Worm (Caenorhabditis elegans) whole organism, midembryonic: ENCODE measurements around the gene F40F8.4.

Experiments
- ref-1 ChIP-seq: fragments of 200-800 bp; sonication (Bioruptor generic); conservative IDR thresholded peaks from 2 replicates; pipeline ENCODE4 v1.3.6; 2022; ENCODE audit warnings: missing genetic modification reagents, missing genetic modification characterization, missing compliant biosample characterization
- tab-1 ChIP-seq: fragments of 200-800 bp; sonication (Bioruptor generic); IDR thresholded peaks from 2 replicates; pipeline ENCODE4 v1.3.6; 2022; ENCODE audit warnings: missing genetic modification characterization, missing compliant biosample characterization
- ztf-23 ChIP-seq: fragments of 200-800 bp; sonication (Bioruptor generic); IDR thresholded peaks from 2 replicates; pipeline ENCODE4 v1.3.6; 2022; ENCODE audit warnings: missing genetic modification reagents, missing genetic modification characterization, missing compliant biosample characterization

- TF ChIP-seq ztf-23 (GFP tag; lab: Robert Waterston, UW) (no peak), tab-1 (GFP tag; lab: Robert Waterston, UW) (no peak), ref-1 (GFP tag; lab: Robert Waterston, UW) (no peak)
Observed at ce11 chrII:11135773-11136172, 4.3 kb downstream of the F40F8.4 start.
